Worm (Caenorhabditis elegans) whole organism, L4 larva: ENCODE data around the gene atf-8.

Source experiments
- F10B5.3 ChIP-seq: sonication (generic microtip); optimal IDR thresholded peaks from 2 replicates; lab custom pipeline; 2016; ENCODE audit warnings: mild to moderate bottlenecking, missing genetic modification characterization, missing compliant biosample characterization
- ama-1 ChIP-seq: fragments of 150-350 bp; optimal IDR thresholded peaks from 2 replicates; lab custom pipeline; 2014; ENCODE audit warnings: inconsistent platforms, mixed read lengths
- nhr-6 ChIP-seq: fragments of 150-350 bp; optimal IDR thresholded peaks from 2 replicates; lab custom pipeline; 2014; ENCODE audit warnings: missing biosample characterization, missing genetic modification characterization

- TF ChIP-seq ama-1 (no peak), nhr-6 (no peak), F10B5.3 (tag; lab: Kevin White, UChicago) (no peak)
Measured at ce11 chrV:6117013-6117412, 11.6 kb downstream of the atf-8 start.
